Fruit fly (Drosophila melanogaster) whole organism, wandering third instar larva: ENCODE results near the gene CG34280.

ENCODE experiments used
- OdsH ChIP-seq: fragments of 200-800 bp; sonication (Bioruptor generic); optimal IDR thresholded peaks from 2 replicates; lab custom pipeline; 2016; ENCODE audit warnings: missing biosample characterization, mild to moderate bottlenecking, missing genetic modification characterization
- br ChIP-seq: fragments of 200-800 bp; sonication (Bioruptor generic); optimal IDR thresholded peaks from 2 replicates; lab custom pipeline; 2016; ENCODE audit warnings: missing biosample characterization, missing genetic modification characterization
- dmrt93B ChIP-seq: fragments of 200-800 bp; sonication (Bioruptor generic); optimal IDR thresholded peaks from 2 replicates; lab custom pipeline; 2018; ENCODE audit warnings: missing biosample characterization, mild to moderate bottlenecking, missing genetic modification characterization
- pan ChIP-seq: fragments of >200 bp; optimal IDR thresholded peaks from 2 replicates; lab custom pipeline; 2017
- sage ChIP-seq: fragments of 200-800 bp; sonication (Bioruptor generic); optimal IDR thresholded peaks from 2 replicates; lab custom pipeline; 2016; ENCODE audit warnings: missing biosample characterization, mild to moderate bottlenecking, missing genetic modification characterization

DNA sequence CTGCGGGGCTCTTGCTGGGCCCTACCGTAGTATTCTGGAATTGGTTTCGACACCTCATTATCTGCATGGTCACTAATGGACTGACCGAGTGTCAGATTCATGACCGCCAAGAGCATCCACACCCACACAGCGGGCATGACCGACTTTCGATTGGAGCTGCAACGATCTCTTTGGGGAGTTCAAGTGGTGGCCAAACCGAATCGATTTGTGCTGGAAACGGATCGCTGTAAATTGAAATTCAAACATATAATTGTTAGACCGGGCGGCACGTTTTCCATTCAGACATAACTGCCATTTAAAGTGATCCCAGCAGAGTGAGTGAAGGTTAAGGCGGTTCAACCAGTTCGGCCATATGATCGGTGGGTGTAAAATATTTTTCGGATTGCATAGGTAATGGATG is 2.9 kb upstream of the CG34280 start, which contains the start of the genes CG42824 and CG42798:
- no peak for TF ChIP-seq dmrt93B (GFP tag; lab: Kevin White, UChicago)
- no peak for TF ChIP-seq br
- no peak for TF ChIP-seq pan (lab: Kevin White, UChicago)
- no peak for TF ChIP-seq OdsH
- TF ChIP-seq sage (GFP tag; lab: Kevin White, UChicago) = no peak
